Worm (Caenorhabditis elegans) whole organism, late embryonic: ENCODE results near the gene C44C10.7.

ENCODE experiments used
- pat-9 ChIP-seq: fragments of 200-800 bp; sonication (Bioruptor generic); optimal IDR thresholded peaks from 2 replicates; lab custom pipeline; 2018; ENCODE audit warnings: mild to moderate bottlenecking, missing genetic modification characterization, moderate library complexity, missing compliant biosample characterization
- pqm-1 ChIP-seq: sonication (generic microtip); optimal IDR thresholded peaks from 2 replicates; lab custom pipeline; 2016; ENCODE audit warnings: missing genetic modification characterization, missing compliant biosample characterization

DNA sequence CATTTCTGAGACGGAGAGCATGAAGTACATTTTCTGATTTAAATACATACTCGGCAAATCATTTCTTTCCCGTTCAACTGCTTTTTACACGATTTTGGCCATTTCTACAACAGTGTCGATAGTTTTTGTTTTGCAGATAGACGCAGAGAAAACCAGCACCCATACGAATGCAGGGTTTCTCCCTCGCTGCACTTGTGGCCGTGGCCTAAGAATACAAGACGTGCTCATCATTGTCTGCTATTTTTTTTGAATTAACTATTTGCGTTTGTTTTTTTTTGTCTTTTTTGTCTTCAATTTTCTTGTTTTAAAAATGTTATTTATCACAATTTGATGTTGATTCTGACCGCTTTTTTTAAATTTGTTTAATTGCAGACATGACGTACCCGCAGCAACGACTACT lies 5.0 kb upstream of the C44C10.7 start, which contains the start of gene smcl-1:
- TF ChIP-seq pat-9 (tag; lab: Kevin White, UChicago) (no peak), pqm-1 (tag; lab: Kevin White, UChicago) (no peak)
